Fruit fly (Drosophila melanogaster): ENCODE results near the gene CG13358.

The CG13358 gene

DNA sequence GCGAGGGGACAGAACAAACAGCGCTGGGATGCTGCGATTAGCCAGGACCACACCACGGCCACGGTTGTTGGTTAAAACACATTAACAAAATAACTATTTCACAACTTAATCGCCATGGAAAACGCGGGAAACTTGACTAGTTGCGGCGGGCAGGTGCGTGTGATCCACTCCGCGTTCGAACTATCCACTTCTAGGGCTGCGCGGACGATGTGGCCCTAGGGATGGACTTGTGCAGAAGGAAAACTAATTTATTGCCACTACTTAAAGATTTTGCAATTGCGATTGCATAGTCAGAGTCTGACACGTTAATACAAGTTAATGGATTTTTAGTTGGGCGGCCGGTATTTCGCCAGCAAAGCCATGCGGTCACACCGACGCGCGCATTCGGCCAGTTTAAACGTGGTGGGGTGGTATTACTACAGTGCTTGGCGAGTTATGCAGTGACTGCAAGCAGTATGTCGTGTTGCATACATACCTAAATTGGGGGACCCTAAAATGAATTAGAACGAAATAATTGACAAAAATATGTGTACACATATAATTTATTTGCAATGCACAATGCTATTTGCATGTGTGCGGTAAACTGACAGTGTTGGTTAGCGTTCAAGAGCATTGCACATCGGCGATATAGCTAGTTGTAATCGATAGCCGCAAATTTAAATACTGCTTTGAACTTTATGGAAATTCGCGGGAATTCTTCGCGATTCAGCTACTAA lies 3.4 kb downstream of the CG13358 start, which contains the start of gene Rbf (continued):
- TF ChIP-seq Ets97D (GFP tag; optimal IDR thresholded peaks at IDR 0.05) (peak; percentile 41), BEAF-32 (GFP tag; optimal IDR thresholded peaks at IDR 0.05) (peak; percentile 79), CG9215 (GFP tag; IDR thresholded peaks at IDR 0.05) (no peak), CG4424 (GFP tag; optimal IDR thresholded peaks at IDR 0.05) (no peak), tx (GFP tag; optimal IDR thresholded peaks at IDR 0.05) (no peak), BtbVII (GFP tag; optimal IDR thresholded peaks at IDR 0.05) (no peak), CG12155 (GFP tag; optimal IDR thresholded peaks at IDR 0.05) (no peak), kah (GFP tag; optimal IDR thresholded peaks at IDR 0.05) (no peak), fd96Cb (tag; optimal IDR thresholded peaks at IDR 0.05) (no peak), CG17359 (tag; optimal IDR thresholded peaks at IDR 0.05) (no peak), sqz (GFP tag; optimal IDR thresholded peaks at IDR 0.05) (no peak), ftz-f1 (GFP tag; optimal IDR thresholded peaks at IDR 0.05) (no peak), ro (GFP tag; IDR thresholded peaks at IDR 0.05) (no peak), CG34422 (GFP tag; IDR thresholded peaks at IDR 0.05) (no peak), Hey (tag; optimal IDR thresholded peaks at IDR 0.05) (no peak), CG31388 (GFP tag; optimal IDR thresholded peaks at IDR 0.05) (no peak), Rfx (GFP tag; IDR thresholded peaks at IDR 0.05) (peak; percentile 32; the same call in 1 of the 2 replicates), Max (GFP tag; optimal IDR thresholded peaks at IDR 0.05) (no peak), emc (GFP tag; optimal IDR thresholded peaks at IDR 0.05) (no peak), NFAT (GFP tag; IDR thresholded peaks at IDR 0.05) (no peak), CG7963 (GFP tag; IDR thresholded peaks at IDR 0.05; ENCODE audit: partially characterized antibody) (0 out of 3 replicates have a peak, but pooled peaks have one; percentile 20), CG5245 (GFP tag; optimal IDR thresholded peaks at IDR 0.05) (no peak), D19A (tag; optimal IDR thresholded peaks at IDR 0.05) (no peak), CG30431 (GFP tag; optimal IDR thresholded peaks at IDR 0.05) (no peak), CG9437 (GFP tag; optimal IDR thresholded peaks at IDR 0.05) (no peak), CG13894 (tag; optimal IDR thresholded peaks at IDR 0.05) (no peak), CG18011 (GFP tag; optimal IDR thresholded peaks at IDR 0.05) (no peak), CG32772 (GFP tag; IDR thresholded peaks at IDR 0.05) (no peak), otp (GFP tag; IDR thresholded peaks at IDR 0.05) (no peak), tio (GFP tag; optimal IDR thresholded peaks at IDR 0.05) (no peak), CG3838 (GFP tag; optimal IDR thresholded peaks at IDR 0.05) (no peak), nau (GFP tag; optimal IDR thresholded peaks at IDR 0.05) (no peak), CG8281 (tag; optimal IDR thresholded peaks at IDR 0.05) (no peak), wor (GFP tag; IDR thresholded peaks at IDR 0.05) (no peak), dimm (GFP tag; IDR thresholded peaks at IDR 0.05) (no peak), Doc2 (GFP tag; IDR thresholded peaks at IDR 0.05) (no peak), tin (GFP tag; optimal IDR thresholded peaks at IDR 0.05) (no peak), mirr (GFP tag; optimal IDR thresholded peaks at IDR 0.05) (no peak), Pdp1 (GFP tag; optimal IDR thresholded peaks at IDR 0.05) (peak in 1 of 2 experiments; percentile 58), CG9876 (GFP tag; optimal IDR thresholded peaks at IDR 0.05) (no peak), ase (GFP tag; IDR thresholded peaks at IDR 0.05) (no peak), HHEX (GFP tag; optimal IDR thresholded peaks at IDR 0.05) (no peak), CG12219 (GFP tag; optimal IDR thresholded peaks at IDR 0.05) (no peak), insv (GFP tag; optimal IDR thresholded peaks at IDR 0.05) (no peak), PHDP (tag; optimal IDR thresholded peaks at IDR 0.05) (no peak), CG10274 (GFP tag; optimal IDR thresholded peaks at IDR 0.05) (no peak), CG43689 (GFP tag; IDR thresholded peaks at IDR 0.05) (no peak), Ada2b (GFP tag; IDR thresholded peaks at IDR 0.05) (no peak), B-H1 (GFP tag; IDR thresholded peaks at IDR 0.05) (no peak), CG8290 (GFP tag; optimal IDR thresholded peaks at IDR 0.05) (no peak), CG8290 (tag; optimal IDR thresholded peaks at IDR 0.05) (peak in 1 of 2 experiments; percentile 16)

All from whole organism, embryonic.